Worm (Caenorhabditis elegans) whole organism, mixed stage, embryonic: ENCODE measurements around the gene glb-10.

Experiments
- M03D4.4 ChIP-seq: sonication (generic microtip); optimal IDR thresholded peaks from 2 replicates; lab custom pipeline; 2017; ENCODE audit warnings: mild to moderate bottlenecking, missing genetic modification characterization, missing compliant biosample characterization
- bed-3 ChIP-seq: fragments of 200-800 bp; sonication (Bioruptor generic); optimal IDR thresholded peaks from 3 replicates; lab custom pipeline; 2018; ENCODE audit warnings: mild to moderate bottlenecking, missing genetic modification characterization, moderate library complexity, missing compliant biosample characterization
- blmp-1 ChIP-seq: fragments of 150-350 bp; optimal IDR thresholded peaks from 2 replicates; lab custom pipeline; 2014; ENCODE audit warnings: missing biosample characterization, missing genetic modification characterization
- ceh-39 ChIP-seq: fragments of 150-350 bp; optimal IDR thresholded peaks from 2 replicates; lab custom pipeline; 2014; ENCODE audit warnings: missing biosample characterization, missing genetic modification characterization
- ceh-43 ChIP-seq: fragments of 200-800 bp; sonication (Bioruptor generic); optimal IDR thresholded peaks from 2 replicates; lab custom pipeline; 2018; ENCODE audit warnings: mild to moderate bottlenecking, missing genetic modification characterization, moderate library complexity, missing compliant biosample characterization
- ceh-83 ChIP-seq: fragments of 200-800 bp; sonication (Bioruptor generic); optimal IDR thresholded peaks from 2 replicates; lab custom pipeline; 2018; ENCODE audit warnings: mild to moderate bottlenecking, missing genetic modification characterization, missing compliant biosample characterization
- ces-1 ChIP-seq: fragments of 150-350 bp; optimal IDR thresholded peaks from 2 replicates; lab custom pipeline; 2014; ENCODE audit warnings: missing biosample characterization, missing genetic modification reagents, missing genetic modification characterization
- cnd-1 ChIP-seq: fragments of 200-800 bp; sonication (Bioruptor generic); optimal IDR thresholded peaks from 2 replicates; lab custom pipeline; 2018; ENCODE audit warnings: mild to moderate bottlenecking, missing genetic modification characterization, missing compliant biosample characterization
- drap-1 ChIP-seq: fragments of 200-800 bp; sonication (Bioruptor generic); optimal IDR thresholded peaks from 3 replicates; lab custom pipeline; 2018; ENCODE audit warnings: mild to moderate bottlenecking, missing genetic modification characterization, missing compliant biosample characterization
- elt-1 ChIP-seq: sonication (generic microtip); optimal IDR thresholded peaks from 2 replicates; lab custom pipeline; 2017; ENCODE audit warnings: missing genetic modification characterization, mild to moderate bottlenecking, missing compliant biosample characterization, antibody characterized with exemption, moderate library complexity, borderline replicate concordance; ENCODE audit not compliant: insufficient read depth
- elt-3 ChIP-seq: fragments of 150-350 bp; optimal IDR thresholded peaks from 2 replicates; lab custom pipeline; 2014; ENCODE audit warnings: missing biosample characterization, missing genetic modification characterization
- flh-1 ChIP-seq: fragments of 200-800 bp; sonication (Bioruptor generic); optimal IDR thresholded peaks from 2 replicates; lab custom pipeline; 2018; ENCODE audit warnings: mild to moderate bottlenecking, missing genetic modification characterization, moderate library complexity, missing compliant biosample characterization
- ham-2 ChIP-seq: fragments of 200-800 bp; sonication (Bioruptor generic); optimal IDR thresholded peaks from 2 replicates; lab custom pipeline; 2018; ENCODE audit warnings: mild to moderate bottlenecking, missing genetic modification characterization, missing compliant biosample characterization
- hlh-1 ChIP-seq: fragments of 150-350 bp; optimal IDR thresholded peaks from 2 replicates; lab custom pipeline; 2014; ENCODE audit warnings: missing biosample characterization, missing genetic modification reagents, missing genetic modification characterization
- lin-13 ChIP-seq: fragments of 150-350 bp; optimal IDR thresholded peaks from 2 replicates; lab custom pipeline; 2014; ENCODE audit warnings: missing biosample characterization, missing genetic modification characterization
- lin-32 ChIP-seq: fragments of 200-800 bp; sonication (Bioruptor generic); optimal IDR thresholded peaks from 2 replicates; lab custom pipeline; 2018; ENCODE audit warnings: mild to moderate bottlenecking, missing genetic modification characterization, missing compliant biosample characterization
- lsy-2 ChIP-seq: fragments of 150-350 bp; optimal IDR thresholded peaks from 2 replicates; lab custom pipeline; 2014; ENCODE audit warnings: missing biosample characterization, missing genetic modification characterization
- mab-5 ChIP-seq: fragments of 150-350 bp; optimal IDR thresholded peaks from 2 replicates; lab custom pipeline; 2014; ENCODE audit warnings: missing biosample characterization, missing genetic modification characterization
- mep-1 ChIP-seq: fragments of 150-350 bp; optimal IDR thresholded peaks from 2 replicates; lab custom pipeline; 2017; ENCODE audit warnings: missing biosample characterization, missing genetic modification reagents, missing genetic modification characterization, inconsistent platforms
- mls-2 ChIP-seq: sonication (generic microtip); optimal IDR thresholded peaks from 2 replicates; lab custom pipeline; 2016; ENCODE audit warnings: mild to moderate bottlenecking, missing genetic modification characterization, moderate library complexity, missing compliant biosample characterization
- nhr-12 ChIP-seq: fragments of 150-350 bp; optimal IDR thresholded peaks from 2 replicates; lab custom pipeline; 2014; ENCODE audit warnings: missing biosample characterization, missing genetic modification characterization
- nhr-237 ChIP-seq: fragments of 150-350 bp; optimal IDR thresholded peaks from 2 replicates; lab custom pipeline; 2014; ENCODE audit warnings: missing biosample characterization, missing genetic modification characterization
- nhr-28 ChIP-seq: fragments of 150-350 bp; optimal IDR thresholded peaks from 2 replicates; lab custom pipeline; 2014; ENCODE audit warnings: missing biosample characterization, missing genetic modification characterization
- nhr-76 ChIP-seq: sonication (generic microtip); optimal IDR thresholded peaks from 2 replicates; lab custom pipeline; 2017; ENCODE audit warnings: missing biosample characterization, missing genetic modification characterization
- pha-4 ChIP-seq: fragments of 150-350 bp; optimal IDR thresholded peaks from 2 replicates; lab custom pipeline; 2018; ENCODE audit warnings: missing biosample characterization, missing genetic modification reagents, missing genetic modification characterization
- snpc-4 ChIP-seq: fragments of 150-350 bp; optimal IDR thresholded peaks from 2 replicates; lab custom pipeline; 2014; ENCODE audit warnings: missing biosample characterization, missing genetic modification characterization
- sptf-1 ChIP-seq: sonication (generic microtip); optimal IDR thresholded peaks from 2 replicates; lab custom pipeline; 2017; ENCODE audit warnings: mild to moderate bottlenecking, missing genetic modification characterization, moderate library complexity, missing compliant biosample characterization
- tbx-8 ChIP-seq: fragments of 200-800 bp; sonication (Bioruptor generic); optimal IDR thresholded peaks from 2 replicates; lab custom pipeline; 2018; ENCODE audit warnings: mild to moderate bottlenecking, missing genetic modification characterization, moderate library complexity, missing compliant biosample characterization
- unc-120 ChIP-seq: sonication (generic microtip); optimal IDR thresholded peaks from 2 replicates; lab custom pipeline; 2017; ENCODE audit warnings: missing genetic modification characterization, missing compliant biosample characterization; ENCODE audit not compliant: poor library complexity, severe bottlenecking
- unc-39 ChIP-seq: fragments of 150-350 bp; optimal IDR thresholded peaks from 2 replicates; lab custom pipeline; 2014; ENCODE audit warnings: missing biosample characterization, missing genetic modification characterization
- unc-62 ChIP-seq: fragments of 150-350 bp; optimal IDR thresholded peaks from 2 replicates; lab custom pipeline; 2014; ENCODE audit warnings: missing biosample characterization, missing genetic modification reagents, missing genetic modification characterization
- ztf-11 ChIP-seq: fragments of 150-350 bp; optimal IDR thresholded peaks from 2 replicates; lab custom pipeline; 2014; ENCODE audit warnings: missing biosample characterization, missing genetic modification characterization

Gene glb-10

ce11 chrII:6273916-6274315, 35.2 kb downstream of the glb-10 start, which contains the start of gene bpl-1:
bpl-1 (plus strand) TSS chrII:6274216.
- TF ChIP-seq pha-4 (no peak), ceh-83 (no peak), flh-1 (no peak), ceh-39 (tag; lab: Kevin White, UChicago) (no peak), nhr-76 (tag; lab: Kevin White, UChicago) (no peak), elt-1 (tag; lab: Kevin White, UChicago) (no peak), ztf-11 (no peak)

- no peak for TF ChIP-seq snpc-4 (tag; lab: Kevin White, UChicago)
- TF ChIP-seq bed-3 (GFP tag; lab: Kevin White, UChicago), result no peak
- no peak for TF ChIP-seq tbx-8 (GFP tag; lab: Kevin White, UChicago)
- TF ChIP-seq flh-1, result no peak
- TF ChIP-seq ces-1 (GFP tag; lab: Kevin White, UChicago), result peak; percentile 93
- TF ChIP-seq ceh-83, result no peak
- TF ChIP-seq cnd-1 (tag; lab: Kevin White, UChicago), result peak; percentile 12
- TF ChIP-seq lin-13, result peak; percentile 60
- peak; percentile 4 for TF ChIP-seq ceh-43 (GFP tag; lab: Kevin White, UChicago)
- peak; percentile 9 for TF ChIP-seq mls-2 (tag; lab: Kevin White, UChicago)
- TF ChIP-seq M03D4.4 (tag; lab: Kevin White, UChicago), result no peak
- TF ChIP-seq nhr-237 (tag; lab: Kevin White, UChicago), result peak; percentile 44
- TF ChIP-seq lin-32, result no peak
- TF ChIP-seq ceh-39 (tag; lab: Kevin White, UChicago), result peak; percentile 31
- TF ChIP-seq mab-5 (tag; lab: Kevin White, UChicago), result no peak
- TF ChIP-seq unc-39 (tag; lab: Kevin White, UChicago), result no peak
- no peak for TF ChIP-seq unc-62 (GFP tag; lab: Kevin White, UChicago)
- TF ChIP-seq unc-120 (tag; lab: Kevin White, UChicago), result peak; percentile 27
- no peak for TF ChIP-seq nhr-12 (tag; lab: Kevin White, UChicago)
- no peak for TF ChIP-seq elt-3
- no peak for TF ChIP-seq nhr-76 (tag; lab: Kevin White, UChicago)
- no peak for TF ChIP-seq ztf-11
- peak; percentile 77 for TF ChIP-seq lsy-2 (tag; lab: Kevin White, UChicago)
- no peak for TF ChIP-seq nhr-28 (tag; lab: Kevin White, UChicago)
- TF ChIP-seq mep-1 (tag; lab: Kevin White, UChicago), result peak; percentile 31
- TF ChIP-seq hlh-1 (tag; lab: Kevin White, UChicago), result no peak
- no peak for TF ChIP-seq drap-1 (GFP tag; lab: Kevin White, UChicago)
- TF ChIP-seq pha-4, result peak; percentile 59
- no peak for TF ChIP-seq blmp-1
- peak; percentile 12 for TF ChIP-seq sptf-1 (tag; lab: Kevin White, UChicago)
Observed at ce11 chrII:6269805-6270414, 39.2 kb downstream of the glb-10 start, which contains the start of gene F13H8.2. F13H8.2 (plus strand) TSS chrII:6270364.

- no peak for TF ChIP-seq sptf-1 (tag; lab: Kevin White, UChicago)
Observed at ce11 chrII:6267983-6268382, 41.1 kb downstream of the glb-10 start, which contains the start of gene F13H8.8. F13H8.8 (minus strand) TSS chrII:6268083.

ce11 chrII:6263685-6264084, 45.4 kb downstream of the glb-10 start, which contains the start of gene F13H8.3:
F13H8.3 (plus strand) TSS chrII:6263985.
- no peak for TF ChIP-seq unc-120 (tag; lab: Kevin White, UChicago)
- TF ChIP-seq hlh-1 (tag; lab: Kevin White, UChicago), result no peak
- TF ChIP-seq flh-1, result no peak
- no peak for TF ChIP-seq nhr-76 (tag; lab: Kevin White, UChicago)
- TF ChIP-seq ham-2 (GFP tag; lab: Kevin White, UChicago), result no peak
- TF ChIP-seq mls-2 (tag; lab: Kevin White, UChicago), result no peak
- no peak for TF ChIP-seq cnd-1 (tag; lab: Kevin White, UChicago)
- TF ChIP-seq unc-62 (GFP tag; lab: Kevin White, UChicago), result no peak
- no peak for TF ChIP-seq ceh-43 (GFP tag; lab: Kevin White, UChicago)
- no peak for TF ChIP-seq pha-4
- TF ChIP-seq ceh-83, result no peak
